Worm (Caenorhabditis elegans): ENCODE data around the gene ZK1073.1.

The ZK1073.1 gene

DNA sequence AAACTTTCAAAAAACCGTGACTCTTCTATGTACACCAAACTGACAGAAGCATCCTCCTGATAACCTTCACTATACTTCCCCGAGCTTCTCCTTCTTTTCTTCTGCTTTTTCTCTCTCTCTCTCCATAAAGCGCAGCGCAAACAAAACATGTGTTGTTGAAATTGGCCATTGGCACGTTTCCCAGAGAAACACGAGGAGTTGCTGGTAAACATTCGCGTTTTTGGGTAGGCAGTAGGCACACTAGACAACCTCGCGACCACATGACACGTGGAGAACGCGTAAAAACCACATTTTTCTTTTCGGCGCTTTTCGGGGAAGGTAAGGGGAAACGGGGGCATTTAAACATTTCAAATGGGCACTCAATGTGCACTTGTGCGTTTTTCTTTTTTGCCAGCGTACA is 2.4 kb upstream of the ZK1073.1 start:
- no peak for TF ChIP-seq arid-1 (GFP tag; conservative IDR thresholded peaks at IDR 0.05)
- TF ChIP-seq hlh-30 (tag; optimal IDR thresholded peaks at IDR 0.05; ENCODE audit: insufficient read depth), result peak; percentile 97
- TF ChIP-seq ZK337.2 (GFP tag; IDR thresholded peaks at IDR 0.05), result no peak
- peak; percentile 3 for TF ChIP-seq lin-13 (GFP tag; optimal IDR thresholded peaks at IDR 0.05)
- no peak for TF ChIP-seq nhr-48 (tag; optimal IDR thresholded peaks at IDR 0.05)
- TF ChIP-seq ces-1 (GFP tag; optimal IDR thresholded peaks at IDR 0.05), result no peak
- TF ChIP-seq unc-62 (GFP tag; optimal IDR thresholded peaks at IDR 0.05 in 1 of 2), result no peak
- no peak for TF ChIP-seq unc-62 (tag; optimal IDR thresholded peaks at IDR 0.05)
- no peak for TF ChIP-seq F49E8.2 (tag; optimal IDR thresholded peaks at IDR 0.05; ENCODE audit: borderline replicate concordance)
- TF ChIP-seq nhr-237 (tag; optimal IDR thresholded peaks at IDR 0.05), result no peak
- no peak for TF ChIP-seq nhr-111 (GFP tag; optimal IDR thresholded peaks at IDR 0.05)
- no peak for TF ChIP-seq fkh-10 (GFP tag; optimal IDR thresholded peaks at IDR 0.05)
- TF ChIP-seq F37D6.2 (tag; optimal IDR thresholded peaks at IDR 0.05), result no peak
- TF ChIP-seq spr-3 (GFP tag; optimal IDR thresholded peaks at IDR 0.05), result no peak
- no peak for TF ChIP-seq F26F4.8 (GFP tag; conservative IDR thresholded peaks at IDR 0.05)
- no peak for TF ChIP-seq ZK546.5 (tag; optimal IDR thresholded peaks at IDR 0.05)
- peak; percentile 89 for TF ChIP-seq dve-1 (tag; optimal IDR thresholded peaks at IDR 0.05; ENCODE audit: insufficient read depth)
- TF ChIP-seq unc-39 (tag; optimal IDR thresholded peaks at IDR 0.05), result no peak
- TF ChIP-seq egl-43 (GFP tag; IDR thresholded peaks at IDR 0.05), result peak; percentile 71; the same call in 1 of the 2 replicates
- peak; percentile 59; the same call in 1 of the 2 replicates for TF ChIP-seq pha-4 (GFP tag; IDR thresholded peaks at IDR 0.05)
- peak; percentile 93 for TF ChIP-seq pha-4 (tag; optimal IDR thresholded peaks at IDR 0.05)
- 0 out of 2 replicates have a peak, but pooled peaks have one; percentile 38 for TF ChIP-seq T26A8.4 (GFP tag; IDR thresholded peaks at IDR 0.05)
- TF ChIP-seq duxl-1 (tag; optimal IDR thresholded peaks at IDR 0.05; ENCODE audit: poor library complexity), result no peak
- no peak for TF ChIP-seq spr-1 (tag; optimal IDR thresholded peaks at IDR 0.05)
- TF ChIP-seq lim-7 (GFP tag; IDR thresholded peaks at IDR 0.05), result no peak
- TF ChIP-seq ceh-62 (tag; optimal IDR thresholded peaks at IDR 0.05), result no peak
- no peak for TF ChIP-seq daf-19 (GFP tag; conservative IDR thresholded peaks at IDR 0.05)
- no peak for TF ChIP-seq nhr-25 (tag; optimal IDR thresholded peaks at IDR 0.05; ENCODE audit: borderline replicate concordance, insufficient read depth)
- no peak for TF ChIP-seq daf-12 (tag; optimal IDR thresholded peaks at IDR 0.05)
- TF ChIP-seq ama-1 (optimal IDR thresholded peaks at IDR 0.05), result no peak
- no peak for TF ChIP-seq tra-1 (GFP tag; IDR thresholded peaks at IDR 0.05)
- TF ChIP-seq fos-1 (tag; optimal IDR thresholded peaks at IDR 0.05), result no peak
- peak; percentile 38 for TF ChIP-seq nhr-6 (tag; optimal IDR thresholded peaks at IDR 0.05)
- TF ChIP-seq vab-7 (GFP tag; IDR thresholded peaks at IDR 0.05), result no peak
- TF ChIP-seq saeg-2 (GFP tag; IDR thresholded peaks at IDR 0.05), result no peak
- no peak for TF ChIP-seq lin-15B (tag; optimal IDR thresholded peaks at IDR 0.05)
- no peak for TF ChIP-seq zfp-2 (tag; optimal IDR thresholded peaks at IDR 0.05)
- no peak for TF ChIP-seq cey-2 (tag; optimal IDR thresholded peaks at IDR 0.05; ENCODE audit: borderline replicate concordance, insufficient read depth)
- no peak for TF ChIP-seq snpc-1.2 (GFP tag; IDR thresholded peaks at IDR 0.05)
- TF ChIP-seq D1046.2 (GFP tag; IDR thresholded peaks at IDR 0.05), result 0 out of 2 replicates have a peak, but pooled peaks have one; percentile 14
- TF ChIP-seq egl-27 (tag; optimal IDR thresholded peaks at IDR 0.05), result no peak
- TF ChIP-seq R02D3.7 (tag; optimal IDR thresholded peaks at IDR 0.05), result no peak
- TF ChIP-seq F44E2.7 (GFP tag; IDR thresholded peaks at IDR 0.05), result no peak
- TF ChIP-seq ztf-11 (tag; optimal IDR thresholded peaks at IDR 0.05), result no peak
- TF ChIP-seq mxl-2 (GFP tag; conservative IDR thresholded peaks at IDR 0.05), result no peak
- no peak for TF ChIP-seq lir-3 (tag; optimal IDR thresholded peaks at IDR 0.05)
- no peak for TF ChIP-seq rbr-2 (tag; optimal IDR thresholded peaks at IDR 0.05)
- no peak for TF ChIP-seq madf-5 (GFP tag; IDR thresholded peaks at IDR 0.05)
- TF ChIP-seq ceh-28 (tag; optimal IDR thresholded peaks at IDR 0.05), result no peak
- peak; percentile 99 for TF ChIP-seq aha-1 (tag)
- TF ChIP-seq gei-8 (GFP tag; optimal IDR thresholded peaks at IDR 0.05), result no peak
- peak; percentile 74 for TF ChIP-seq dmd-6 (GFP tag; IDR thresholded peaks at IDR 0.05)

Data from whole organism, L4 larva.